Fruit fly (Drosophila melanogaster): ENCODE measurements around the gene Rab3-GEF.
A peak's percentile ranks its signal among the peaks of the same experiment; 100 is the strongest.

DNA sequence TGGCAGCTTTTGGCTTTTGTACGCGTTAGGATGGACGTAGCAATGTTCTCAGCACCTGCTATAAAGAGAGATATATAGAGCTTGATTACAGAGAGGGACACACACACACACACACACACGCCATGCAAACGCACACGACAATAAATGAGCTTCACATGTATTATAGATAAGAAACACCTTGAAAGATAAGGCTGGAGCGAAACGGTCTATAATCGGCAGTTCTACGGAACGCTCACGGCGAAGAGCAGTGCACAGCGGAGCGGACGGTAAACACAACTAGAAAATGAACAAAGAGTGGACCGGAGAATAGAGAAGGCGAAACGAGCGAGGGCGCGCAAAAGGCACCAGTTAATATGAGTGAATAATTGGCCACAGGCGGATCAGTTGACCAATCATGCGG is 40.8 kb upstream of the Rab3-GEF start:
- TF ChIP-seq cic (GFP tag; optimal IDR thresholded peaks at IDR 0.05) (peak; percentile 50), CG5204 (GFP tag; optimal IDR thresholded peaks at IDR 0.05) (no peak), CG7045 (GFP tag; optimal IDR thresholded peaks at IDR 0.05) (no peak)
